Worm (Caenorhabditis elegans) whole organism, early embryonic: ENCODE data around the gene C55A6.6.
A peak's percentile ranks its signal among the peaks of the same experiment; 100 is the strongest.
"Not testable (repeated sequence)": the region's sequence is repeated elsewhere in the genome, so short reads cannot be mapped to it uniquely, and the experiment has no call there.

Source experiments
- F13C5.2 ChIP-seq: sonication (generic microtip); optimal IDR thresholded peaks from 2 replicates; lab custom pipeline; 2017; ENCODE audit warnings: mild to moderate bottlenecking, missing genetic modification characterization, inconsistent platforms, missing compliant biosample characterization
- ama-1 ChIP-seq: fragments of 150-350 bp; optimal IDR thresholded peaks from 2 replicates; lab custom pipeline; 2014
- ceh-13 ChIP-seq: fragments of 200-800 bp; sonication (Bioruptor generic); optimal IDR thresholded peaks from 2 replicates; lab custom pipeline; 2018; ENCODE audit warnings: mild to moderate bottlenecking, missing genetic modification characterization, missing compliant biosample characterization
- ceh-36 ChIP-seq: sonication (generic microtip); optimal IDR thresholded peaks from 2 replicates; lab custom pipeline; 2016; ENCODE audit warnings: missing genetic modification characterization, inconsistent platforms, missing compliant biosample characterization
- ets-7 ChIP-seq: sonication (generic microtip); optimal IDR thresholded peaks from 2 replicates; lab custom pipeline; 2016; ENCODE audit warnings: missing genotype, missing genetic modification characterization, missing compliant biosample characterization
- flt-1 ChIP-seq: fragments of 200-800 bp; sonication (Bioruptor generic); IDR thresholded peaks from 2 replicates; pipeline ENCODE4 v1.3.6; 2022; ENCODE audit warnings: missing genetic modification characterization, missing compliant biosample characterization
- hmg-4 ChIP-seq: fragments of 200-800 bp; sonication (Bioruptor generic); optimal IDR thresholded peaks from 2 replicates; lab custom pipeline; 2018; ENCODE audit warnings: mild to moderate bottlenecking, missing genetic modification characterization, missing compliant biosample characterization
- hnd-1 ChIP-seq: sonication (generic microtip); optimal IDR thresholded peaks from 2 replicates; lab custom pipeline; 2016; ENCODE audit warnings: missing genetic modification characterization, missing compliant biosample characterization
- pes-1 ChIP-seq: fragments of 200-800 bp; sonication (Bioruptor generic); IDR thresholded peaks from 2 replicates; pipeline ENCODE4 v1.3.6; 2022; ENCODE audit warnings: missing genetic modification reagents, missing genetic modification characterization, missing compliant biosample characterization
- scrt-1 ChIP-seq: fragments of 200-800 bp; sonication (Bioruptor generic); IDR thresholded peaks from 2 replicates; pipeline ENCODE4 v1.3.6; 2022; ENCODE audit warnings: missing genetic modification characterization, missing compliant biosample characterization
- sea-1 ChIP-seq: fragments of 200-800 bp; sonication (Bioruptor generic); conservative IDR thresholded peaks from 2 replicates; pipeline ENCODE4 v1.3.6; 2022; ENCODE audit warnings: missing genetic modification characterization, missing compliant biosample characterization
- tbx-11 ChIP-seq: fragments of 200-800 bp; sonication (Bioruptor generic); IDR thresholded peaks from 2 replicates; pipeline ENCODE4 v1.3.6; 2022; ENCODE audit warnings: missing genetic modification characterization, missing compliant biosample characterization
- tbx-37 ChIP-seq: fragments of 200-800 bp; sonication (Bioruptor generic); conservative IDR thresholded peaks from 2 replicates; pipeline ENCODE4 v1.3.6; 2022; ENCODE audit warnings: missing genetic modification reagents, missing genetic modification characterization, missing compliant biosample characterization
- tra-4 ChIP-seq: sonication (generic microtip); optimal IDR thresholded peaks from 2 replicates; lab custom pipeline; 2017; ENCODE audit warnings: missing genetic modification characterization, missing compliant biosample characterization

DNA sequence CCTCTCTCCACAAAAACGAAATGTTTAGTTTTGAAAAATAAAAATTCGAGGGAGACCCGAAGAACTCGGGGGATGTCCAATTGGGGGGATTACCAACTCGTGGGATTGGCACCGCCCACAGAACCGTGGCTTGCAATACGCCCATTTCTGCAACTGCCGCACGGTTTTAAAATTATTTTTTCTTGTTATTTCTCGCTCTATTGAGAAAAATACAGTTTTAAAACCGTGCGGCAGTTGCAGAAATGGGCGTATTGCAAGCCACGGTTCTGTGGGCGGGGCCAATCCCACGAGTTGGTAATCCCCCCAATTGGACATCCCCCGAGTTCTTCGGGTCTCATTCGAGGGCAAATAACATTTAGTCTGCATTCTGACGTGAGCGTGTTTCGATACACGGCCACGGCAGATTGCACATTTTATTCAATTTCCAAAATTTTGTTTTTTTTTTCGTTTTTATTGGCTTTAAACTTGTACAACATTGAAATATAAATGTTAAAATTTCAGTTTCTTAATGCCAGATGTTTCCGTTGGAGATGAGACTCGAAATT lies 9.6 kb downstream of the C55A6.6 start, which contains the start of the genes C55A6.1 and C55A6.10:
- not testable (repeated sequence) for TF ChIP-seq ceh-13 (GFP tag; lab: Kevin White, UChicago); tra-4; ama-1; tbx-37 (GFP tag; lab: Robert Waterston, UW); ceh-36 (tag; lab: Kevin White, UChicago); flt-1 (GFP tag; lab: Robert Waterston, UW); hnd-1; F13C5.2 (tag; lab: Kevin White, UChicago); hmg-4; pes-1 (GFP tag; lab: Robert Waterston, UW)
- TF ChIP-seq scrt-1 (GFP tag; lab: Robert Waterston, UW), result 0 out of 2 replicates have a peak, but pooled peaks have one; percentile 53
- peak; percentile 57; the same call in 1 of the 2 replicates for TF ChIP-seq sea-1 (GFP tag; lab: Robert Waterston, UW)
- TF ChIP-seq tbx-11, result peak; percentile 62; the same call in 1 of the 2 replicates
- TF ChIP-seq ets-7 (tag; lab: Kevin White, UChicago), result peak; percentile 15
